Fruit fly (Drosophila melanogaster) whole organism, embryonic: ENCODE measurements around the gene Ubc4.
A peak's percentile ranks its signal among the peaks of the same experiment; 100 is the strongest.

ENCODE experiments used
- Awh ChIP-seq: fragments of 200-800 bp; sonication (Bioruptor generic); IDR thresholded peaks from 2 replicates; pipeline ENCODE4, ENCODE4 v1.3.6; 2022; ENCODE audit warnings: missing biosample characterization, missing genetic modification characterization
- B-H2 ChIP-seq: fragments of 200-800 bp; sonication (Bioruptor generic); optimal IDR thresholded peaks from 2 replicates; lab custom pipeline; 2018; ENCODE audit warnings: missing biosample characterization, mild to moderate bottlenecking, missing genetic modification characterization
- CG10366 ChIP-seq: fragments of 200-800 bp; sonication (Bioruptor generic); IDR thresholded peaks from 2 replicates; pipeline ENCODE4 v1.3.6; 2022; ENCODE audit warnings: missing biosample characterization, missing genetic modification characterization
- CG12391 ChIP-seq: fragments of 200-800 bp; sonication (Bioruptor generic); optimal IDR thresholded peaks from 3 replicates; lab custom pipeline; 2018; ENCODE audit warnings: missing biosample characterization, mild to moderate bottlenecking, missing genetic modification characterization, moderate library complexity
- CG12769 ChIP-seq: fragments of 200-800 bp; sonication (Bioruptor generic); optimal IDR thresholded peaks from 2 replicates; lab custom pipeline; 2019; ENCODE audit warnings: missing biosample characterization, mild to moderate bottlenecking, missing genetic modification characterization, moderate library complexity
- CG13775 ChIP-seq: fragments of 200-800 bp; sonication (Bioruptor generic); optimal IDR thresholded peaks from 3 replicates; lab custom pipeline; 2017; ENCODE audit warnings: missing biosample characterization, mild to moderate bottlenecking, missing genetic modification characterization
- CG14050 ChIP-seq: fragments of 200-800 bp; sonication (Bioruptor generic); IDR thresholded peaks from 3 replicates; pipeline ENCODE4 v1.3.6; 2022; ENCODE audit warnings: missing biosample characterization, missing genetic modification characterization
- CG15696 ChIP-seq: fragments of 200-800 bp; sonication (Bioruptor generic); optimal IDR thresholded peaks from 2 replicates; lab custom pipeline; 2019; ENCODE audit warnings: missing biosample characterization, mild to moderate bottlenecking, missing genetic modification characterization, moderate library complexity
- CG16815 ChIP-seq: fragments of 200-800 bp; sonication (Bioruptor generic); optimal IDR thresholded peaks from 3 replicates; lab custom pipeline; 2017; ENCODE audit warnings: missing biosample characterization, mild to moderate bottlenecking, missing genetic modification characterization
- CG17361 ChIP-seq: fragments of 200-800 bp; sonication (Bioruptor generic); IDR thresholded peaks from 3 replicates; pipeline ENCODE4 v1.3.6; 2022; ENCODE audit warnings: missing biosample characterization, missing genetic modification characterization
- CG2712 ChIP-seq: fragments of 200-800 bp; optimal IDR thresholded peaks from 3 replicates; lab custom pipeline; 2019; ENCODE audit warnings: missing biosample characterization, mild to moderate bottlenecking, missing genetic modification characterization, moderate library complexity
- CG30403 ChIP-seq: fragments of 200-800 bp; sonication (Bioruptor generic); optimal IDR thresholded peaks from 3 replicates; lab custom pipeline; 2016; ENCODE audit warnings: missing biosample characterization, missing genetic modification characterization
- CG31388 ChIP-seq: fragments of 200-800 bp; sonication (Bioruptor generic); optimal IDR thresholded peaks from 2 replicates; lab custom pipeline; 2016; ENCODE audit warnings: missing biosample characterization, missing genetic modification characterization
- CG31441 ChIP-seq: fragments of 200-800 bp; sonication (Bioruptor generic); IDR thresholded peaks from 2 replicates; pipeline ENCODE4 v1.3.6; 2022; ENCODE audit warnings: missing biosample characterization, missing genetic modification characterization
- CG3281 ChIP-seq: fragments of 200-800 bp; sonication (Bioruptor generic); optimal IDR thresholded peaks from 3 replicates; lab custom pipeline; 2017; ENCODE audit warnings: missing biosample characterization, mild to moderate bottlenecking, missing genetic modification characterization
- CG33557 ChIP-seq: fragments of 200-800 bp; sonication (Bioruptor generic); optimal IDR thresholded peaks from 2 replicates; lab custom pipeline; 2019; ENCODE audit warnings: missing biosample characterization, mild to moderate bottlenecking, missing genetic modification characterization, moderate library complexity
- CG3407 ChIP-seq: fragments of 200-800 bp; sonication (Bioruptor generic); optimal IDR thresholded peaks from 2 replicates; lab custom pipeline; 2018; ENCODE audit warnings: missing biosample characterization, mild to moderate bottlenecking, missing genetic modification characterization
- CG34224 ChIP-seq: fragments of 200-800 bp; sonication (Bioruptor generic); IDR thresholded peaks from 3 replicates; pipeline ENCODE4 v1.3.6; 2022; ENCODE audit warnings: missing biosample characterization, missing genetic modification characterization; ENCODE audit not compliant: partially characterized antibody
- CG34376 ChIP-seq: fragments of 200-800 bp; sonication (Bioruptor generic); optimal IDR thresholded peaks from 2 replicates; lab custom pipeline; 2018; ENCODE audit warnings: missing biosample characterization, mild to moderate bottlenecking, missing genetic modification characterization
- CG3838 ChIP-seq: fragments of 200-800 bp; sonication (Bioruptor generic); optimal IDR thresholded peaks from 3 replicates; lab custom pipeline; 2016; ENCODE audit warnings: missing biosample characterization, missing genetic modification characterization
- CG3995 ChIP-seq: fragments of 200-800 bp; sonication (Bioruptor generic); optimal IDR thresholded peaks from 3 replicates; lab custom pipeline; 2016; ENCODE audit warnings: missing biosample characterization, missing genetic modification characterization
- CG43689 ChIP-seq: fragments of 200-800 bp; sonication (Bioruptor generic); IDR thresholded peaks from 2 replicates; pipeline ENCODE4 v1.3.6; 2022; ENCODE audit warnings: missing biosample characterization, missing genetic modification characterization
- CG6689 ChIP-seq: fragments of 200-800 bp; sonication (Bioruptor generic); IDR thresholded peaks from 2 replicates; pipeline ENCODE4 v1.3.6; 2022; ENCODE audit warnings: missing biosample characterization, missing genetic modification characterization
- CG8359 ChIP-seq: fragments of 200-800 bp; sonication (Bioruptor generic); optimal IDR thresholded peaks from 2 replicates; lab custom pipeline; 2017; ENCODE audit warnings: missing biosample characterization, mild to moderate bottlenecking, missing genetic modification characterization, borderline replicate concordance
- CG9932 ChIP-seq: fragments of 200-800 bp; sonication (Bioruptor generic); IDR thresholded peaks from 2 replicates; pipeline ENCODE4 v1.3.6; 2022; ENCODE audit warnings: missing biosample characterization, missing genetic modification characterization
- D19B ChIP-seq: fragments of 200-800 bp; sonication (Bioruptor generic); optimal IDR thresholded peaks from 2 replicates; lab custom pipeline; 2017; ENCODE audit warnings: missing biosample characterization, mild to moderate bottlenecking, missing genetic modification characterization
- Ets97D ChIP-seq: fragments of 200-800 bp; sonication (Bioruptor generic); optimal IDR thresholded peaks from 3 replicates; lab custom pipeline; 2016; ENCODE audit warnings: missing biosample characterization, missing genetic modification characterization
- H2.0 ChIP-seq: fragments of 200-800 bp; sonication (Bioruptor generic); IDR thresholded peaks from 2 replicates; pipeline ENCODE4 v1.3.6; 2022; ENCODE audit warnings: missing biosample characterization, missing genetic modification characterization
- HmgZ ChIP-seq: fragments of 200-800 bp; sonication (Bioruptor generic); optimal IDR thresholded peaks from 2 replicates; lab custom pipeline; 2018; ENCODE audit warnings: missing biosample characterization, mild to moderate bottlenecking, missing genetic modification characterization
- MESR4 ChIP-seq: fragments of 200-800 bp; sonication (Bioruptor generic); optimal IDR thresholded peaks from 2 replicates; lab custom pipeline; 2018; ENCODE audit warnings: missing biosample characterization, mild to moderate bottlenecking, missing genetic modification characterization, moderate library complexity
- Mes4 ChIP-seq: fragments of 200-800 bp; sonication (Bioruptor generic); optimal IDR thresholded peaks from 2 replicates; lab custom pipeline; 2016; ENCODE audit warnings: missing biosample characterization, missing genetic modification characterization
- Pdp1 ChIP-seq, 2 experiments: fragments of 200-800 bp; sonication (Bioruptor generic); optimal IDR thresholded peaks; 3 replicates each; lab custom pipeline; 2016; ENCODE audit warnings: missing biosample characterization in 2 of 2, missing genetic modification characterization in 2 of 2, mild to moderate bottlenecking in 1 of 2, moderate library complexity in 1 of 2
- Sry-β ChIP-seq: fragments of 200-800 bp; sonication (Bioruptor generic); optimal IDR thresholded peaks from 2 replicates; lab custom pipeline; 2018; ENCODE audit warnings: missing biosample characterization, mild to moderate bottlenecking, missing genetic modification characterization, moderate library complexity
- Sry-δ ChIP-seq: fragments of 200-800 bp; sonication (Bioruptor generic); optimal IDR thresholded peaks from 2 replicates; lab custom pipeline; 2016; ENCODE audit warnings: missing biosample characterization, missing genetic modification characterization
- bigmax ChIP-seq: fragments of 200-800 bp; sonication (Bioruptor generic); optimal IDR thresholded peaks from 2 replicates; lab custom pipeline; 2018; ENCODE audit warnings: missing biosample characterization, mild to moderate bottlenecking, missing genetic modification characterization
- dmrt11E ChIP-seq: fragments of 200-800 bp; sonication (Bioruptor generic); optimal IDR thresholded peaks from 3 replicates; lab custom pipeline; 2018; ENCODE audit warnings: missing biosample characterization, mild to moderate bottlenecking, missing genetic modification characterization, moderate library complexity
- eve ChIP-seq, 2 experiments: fragments of >200 bp; optimal IDR thresholded peaks; 2 replicates each; lab custom pipeline; 2017; ENCODE audit warnings: missing biosample characterization in 2 of 2, missing genetic modification characterization in 2 of 2
- gcm ChIP-seq: fragments of 200-800 bp; sonication (Bioruptor generic); optimal IDR thresholded peaks from 2 replicates; lab custom pipeline; 2019; ENCODE audit warnings: missing biosample characterization, mild to moderate bottlenecking, missing genetic modification characterization, moderate library complexity
- gro ChIP-seq: fragments of 200-800 bp; sonication (Bioruptor generic); optimal IDR thresholded peaks from 2 replicates; lab custom pipeline; 2016; ENCODE audit warnings: missing biosample characterization, missing genetic modification characterization
- hb ChIP-seq: fragments of 200-800 bp; sonication (Bioruptor generic); IDR thresholded peaks from 3 replicates; pipeline ENCODE4 v1.3.6; 2022; ENCODE audit warnings: missing biosample characterization, missing genetic modification characterization; ENCODE audit not compliant: partially characterized antibody
- inv ChIP-seq: fragments of 200-800 bp; sonication (Bioruptor generic); IDR thresholded peaks from 2 replicates; pipeline ENCODE4 v1.3.6; 2022; ENCODE audit warnings: missing biosample characterization, missing genetic modification characterization; ENCODE audit not compliant: partially characterized antibody
- klu ChIP-seq: fragments of 200-800 bp; sonication (Bioruptor generic); IDR thresholded peaks from 2 replicates; pipeline ENCODE4 v1.3.6; 2022; ENCODE audit warnings: missing biosample characterization, missing genetic modification characterization
- kni ChIP-seq: fragments of 200-800 bp; sonication (Bioruptor generic); optimal IDR thresholded peaks from 3 replicates; lab custom pipeline; 2017; ENCODE audit warnings: mild to moderate bottlenecking, missing biosample characterization, missing genetic modification reagents, missing genetic modification characterization
- nau ChIP-seq: fragments of 200-800 bp; sonication (Bioruptor generic); optimal IDR thresholded peaks from 3 replicates; lab custom pipeline; 2017; ENCODE audit warnings: missing biosample characterization, mild to moderate bottlenecking, missing genetic modification characterization, missing genetic modification reagents
- onecut ChIP-seq: fragments of 200-800 bp; sonication (Bioruptor generic); IDR thresholded peaks from 2 replicates; pipeline ENCODE4 v1.3.6; 2022; ENCODE audit warnings: missing biosample characterization, missing genetic modification characterization
- sd ChIP-seq: fragments of 200-800 bp; sonication (Bioruptor generic); optimal IDR thresholded peaks from 3 replicates; lab custom pipeline; 2018; ENCODE audit warnings: missing biosample characterization, mild to moderate bottlenecking, missing genetic modification characterization, moderate library complexity
- slou ChIP-seq: fragments of 200-800 bp; sonication (Bioruptor generic); optimal IDR thresholded peaks from 3 replicates; lab custom pipeline; 2016; ENCODE audit warnings: missing biosample characterization, missing genetic modification characterization
- tx ChIP-seq: fragments of 200-800 bp; sonication (Bioruptor generic); optimal IDR thresholded peaks from 2 replicates; lab custom pipeline; 2016; ENCODE audit warnings: missing biosample characterization, missing genetic modification characterization
- vfl ChIP-seq: fragments of 200-800 bp; sonication (Bioruptor generic); optimal IDR thresholded peaks from 2 replicates; lab custom pipeline; 2016; ENCODE audit warnings: missing biosample characterization, missing genetic modification characterization
- z ChIP-seq: fragments of 200-800 bp; sonication (Bioruptor generic); IDR thresholded peaks from 3 replicates; pipeline ENCODE4 v1.3.6; 2022; ENCODE audit warnings: missing biosample characterization, missing genetic modification characterization

Gene Ubc4

dm6 chr3L:9744060-9744549 lies 46.0 kb downstream of the Ubc4 start (continued):
- TF ChIP-seq D19B (GFP tag; lab: Kevin White, UChicago) (peak; percentile 59), CG12769 (no peak), CG10366 (GFP tag; lab: Robert Waterston, UW) (peak; percentile 77), CG31441 (GFP tag; lab: Robert Waterston, UW) (peak; percentile 98), CG12391 (tag; lab: Kevin White, UChicago) (peak; percentile 81), CG3407 (GFP tag; lab: Kevin White, UChicago) (peak; percentile 74), CG14050 (GFP tag; lab: Robert Waterston, UW) (peak; percentile 63), inv (GFP tag; lab: Robert Waterston, UW) (no peak), CG3281 (GFP tag; lab: Kevin White, UChicago) (peak; percentile 91), nau (peak; percentile 93), MESR4 (GFP tag; lab: Kevin White, UChicago) (no peak), kni (peak; percentile 84), z (peak; percentile 89), tx (GFP tag; lab: Kevin White, UChicago) (peak; percentile 52), CG43689 (GFP tag; lab: Robert Waterston, UW) (peak; percentile 61; the same call in 1 of the 2 replicates), gcm (GFP tag; lab: Kevin White, UChicago) (peak; percentile 80), CG15696 (tag; lab: Kevin White, UChicago) (peak; percentile 61), hb (GFP tag; lab: Robert Waterston, UW) (no peak), CG33557 (GFP tag; lab: Kevin White, UChicago) (peak; percentile 72), gro (GFP tag; lab: Kevin White, UChicago) (peak; percentile 92), CG30403 (GFP tag; lab: Kevin White, UChicago) (peak; percentile 91), Sry-β (GFP tag; lab: Kevin White, UChicago) (peak; percentile 58), slou (peak; percentile 19), klu (peak; percentile 55; the same call in 1 of the 2 replicates), H2.0 (GFP tag; lab: Robert Waterston, UW) (peak; percentile 67), CG9932 (GFP tag; lab: Robert Waterston, UW) (peak; percentile 63; the same call in 1 of the 2 replicates), CG6689 (GFP tag; lab: Robert Waterston, UW) (peak; percentile 95), Ets97D (GFP tag; lab: Kevin White, UChicago) (no peak), CG34224 (GFP tag; lab: Robert Waterston, UW) (no peak), dmrt11E (tag; lab: Kevin White, UChicago) (peak; percentile 77), CG3995 (GFP tag; lab: Kevin White, UChicago) (peak; percentile 48), Mes4 (peak; percentile 40), CG2712 (peak; percentile 95), CG34376 (peak; percentile 61), CG17361 (GFP tag; lab: Robert Waterston, UW) (peak; percentile 99), vfl (GFP tag; lab: Kevin White, UChicago) (peak; percentile 64), sd (peak; percentile 27), HmgZ (tag; lab: Kevin White, UChicago) (peak; percentile 51), CG13775 (GFP tag; lab: Kevin White, UChicago) (peak; percentile 70), onecut (GFP tag; lab: Robert Waterston, UW) (peak; percentile 86), eve (GFP tag; optimal IDR thresholded peaks at IDR 0.05; lab: Kevin White, UChicago) (no peak), B-H2 (peak; percentile 13), Awh (GFP tag; lab: Robert Waterston, UW) (peak; percentile 69; the same call in 1 of the 2 replicates), CG3838 (GFP tag; lab: Kevin White, UChicago) (no peak), Pdp1 (GFP tag; optimal IDR thresholded peaks at IDR 0.05; lab: Kevin White, UChicago) (peak; percentile 58 to 76), CG16815 (GFP tag; lab: Kevin White, UChicago) (peak; percentile 46), bigmax (no peak), CG31388 (GFP tag; lab: Kevin White, UChicago) (peak; percentile 87), CG8359 (peak; percentile 76), Sry-δ (GFP tag; lab: Kevin White, UChicago) (peak; percentile 59)
